Worm (Caenorhabditis elegans) whole organism, L4/young adult: ENCODE results near the gene jmjd-1.2.

Experiments used
- W03F9.2 ChIP-seq: fragments of 150-350 bp; optimal IDR thresholded peaks from 2 replicates; lab custom pipeline; 2014; ENCODE audit warnings: missing biosample characterization, missing genetic modification characterization
- dao-5 ChIP-seq: sonication (generic microtip); optimal IDR thresholded peaks from 2 replicates; lab custom pipeline; 2016; ENCODE audit warnings: missing genotype, missing genetic modification characterization, moderate library complexity, missing compliant biosample characterization
- him-1 ChIP-seq: sonication (generic microtip); optimal IDR thresholded peaks from 2 replicates; lab custom pipeline; 2016; ENCODE audit warnings: missing genotype, missing genetic modification reagents, missing genetic modification characterization, missing compliant biosample characterization

Gene jmjd-1.2

DNA sequence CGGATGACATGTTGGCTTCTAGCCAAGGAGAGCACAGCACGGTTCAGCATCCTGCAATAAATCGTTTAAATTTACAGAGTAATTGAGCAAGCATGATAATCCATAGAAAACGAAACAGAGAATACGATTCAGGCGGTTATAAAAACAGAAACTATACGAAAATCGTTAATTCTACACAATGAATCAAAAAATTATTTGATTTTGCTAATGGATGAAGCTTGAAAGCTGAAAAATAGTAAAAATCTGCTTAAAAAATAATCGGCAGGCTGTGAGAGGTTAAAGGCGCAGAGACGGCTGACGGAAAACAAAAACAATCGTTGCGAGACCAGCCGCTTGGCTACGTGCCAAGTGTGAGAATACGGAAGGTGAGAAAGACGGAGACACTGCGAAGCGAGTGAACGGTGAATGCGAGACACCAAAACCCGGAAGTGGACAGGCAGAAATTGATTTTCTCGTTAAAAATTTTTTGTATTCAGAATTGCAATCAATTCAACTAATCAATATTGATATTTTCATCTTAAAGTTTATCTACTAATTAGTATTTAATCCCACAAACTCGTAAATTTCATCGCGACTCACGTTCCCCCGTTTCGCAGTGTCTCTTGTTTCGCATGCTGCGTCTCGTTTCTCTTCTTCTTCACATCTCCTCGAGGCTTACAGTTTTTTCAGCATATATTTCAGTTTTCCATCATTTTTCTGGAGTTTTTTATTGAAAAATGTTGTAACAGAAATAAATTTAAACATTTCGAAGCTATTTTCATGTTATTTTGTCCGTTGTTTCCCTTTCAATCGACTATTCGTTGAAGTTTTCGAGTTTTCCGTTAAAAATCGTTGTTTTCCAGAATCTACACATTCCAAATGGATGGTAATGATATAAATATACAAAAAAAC is at the start of gene jmjd-1.2, which contains the start of gene F29B9.11:
Gene jmjd-1.2, plus strand, starts transcription at position 841 of the 891 bp plus-strand sequence.
Gene F29B9.11, minus strand, starts transcription at position 51 of the 891 bp plus-strand sequence.
- TF ChIP-seq dao-5 (tag; lab: Kevin White, UChicago) (no peak), W03F9.2 (tag; lab: Kevin White, UChicago) (peak; percentile 93), him-1 (tag; lab: Kevin White, UChicago) (peak; percentile 39)

DNA sequence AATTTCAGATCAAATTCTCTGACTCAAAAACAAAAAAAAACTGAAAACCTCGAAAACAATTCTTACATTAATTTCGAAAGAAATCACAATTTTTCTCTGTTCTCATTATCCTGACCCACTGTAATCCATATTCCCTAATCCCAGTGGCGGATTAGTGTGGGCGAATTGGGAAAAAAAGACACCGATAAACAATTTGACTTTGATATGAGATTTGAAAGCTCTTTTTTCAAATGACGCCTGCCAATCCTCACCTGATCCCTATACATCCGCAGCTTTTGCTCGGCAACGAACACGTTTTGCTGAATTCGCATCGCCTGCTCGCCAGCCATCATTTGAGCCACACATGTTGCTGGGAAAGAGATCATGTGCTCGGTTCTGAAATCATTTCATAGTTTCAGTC is 49.1 kb upstream of the jmjd-1.2 start:
- TF ChIP-seq him-1 (tag; lab: Kevin White, UChicago) (no peak), dao-5 (tag; lab: Kevin White, UChicago) (no peak), W03F9.2 (tag; lab: Kevin White, UChicago) (no peak)

DNA sequence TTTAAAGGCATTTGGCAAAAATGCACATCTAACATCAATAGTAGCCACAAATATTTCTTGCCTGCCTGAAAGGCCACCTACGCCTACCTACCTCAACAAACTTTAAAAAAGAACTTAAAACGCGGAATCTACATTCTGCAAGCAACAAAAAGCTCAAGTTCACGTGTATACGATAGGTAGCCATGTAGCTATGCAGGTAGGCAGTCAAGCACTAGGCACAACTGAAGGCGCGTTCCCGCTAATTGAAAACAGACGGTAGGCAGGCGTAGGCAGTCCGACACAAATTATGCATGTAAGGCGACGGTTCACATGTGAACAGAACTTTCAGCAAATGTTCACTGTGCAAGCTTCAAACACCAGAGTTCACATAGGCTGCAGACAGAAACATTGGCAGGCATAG is 48.2 kb upstream of the jmjd-1.2 start:
- no peak for TF ChIP-seq dao-5 (tag; lab: Kevin White, UChicago)
- no peak for TF ChIP-seq him-1 (tag; lab: Kevin White, UChicago)
- no peak for TF ChIP-seq W03F9.2 (tag; lab: Kevin White, UChicago)

DNA sequence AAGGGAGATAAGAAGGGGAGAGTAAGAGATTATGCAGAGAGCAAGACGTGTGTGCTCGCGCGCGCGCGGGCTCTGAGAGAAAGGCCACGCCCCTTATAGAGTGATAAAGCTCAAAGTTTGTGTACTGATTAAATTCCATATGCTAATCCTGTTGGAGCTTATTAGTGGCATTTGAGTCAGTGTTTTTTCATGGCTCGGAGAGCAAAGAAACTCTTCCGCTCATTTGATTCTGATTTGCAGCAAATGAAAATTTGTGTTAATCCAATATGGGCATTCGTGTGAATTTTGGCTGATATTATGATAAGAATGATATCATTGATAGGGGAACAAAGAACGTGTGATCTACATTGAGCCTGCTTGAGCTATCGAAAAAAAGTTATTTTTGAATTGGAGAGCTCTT is 47.3 kb upstream of the jmjd-1.2 start:
- no peak for TF ChIP-seq him-1 (tag; lab: Kevin White, UChicago)
- no peak for TF ChIP-seq dao-5 (tag; lab: Kevin White, UChicago)
- no peak for TF ChIP-seq W03F9.2 (tag; lab: Kevin White, UChicago)

DNA sequence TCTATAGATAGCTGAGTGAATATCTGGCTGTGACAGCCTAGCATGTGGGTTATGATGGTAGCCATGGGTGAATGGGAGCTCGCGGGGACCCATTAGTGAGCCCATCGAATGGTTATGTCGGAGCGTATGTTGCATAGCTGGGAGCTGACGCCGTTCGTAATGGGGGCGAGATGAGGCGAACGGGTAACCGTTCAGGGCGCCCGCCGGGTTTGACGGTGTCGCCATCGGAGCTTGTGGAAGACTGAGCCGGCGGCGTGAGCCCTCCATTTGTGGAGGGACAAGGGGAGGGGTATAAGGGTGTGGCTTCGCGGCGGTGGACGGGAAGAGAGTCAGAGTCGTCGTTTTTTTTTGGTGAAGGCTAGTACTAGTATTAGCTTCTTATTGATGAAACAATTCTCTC is 36.9 kb upstream of the jmjd-1.2 start:
- no peak for TF ChIP-seq him-1 (tag; lab: Kevin White, UChicago)
- no peak for TF ChIP-seq W03F9.2 (tag; lab: Kevin White, UChicago)
- no peak for TF ChIP-seq dao-5 (tag; lab: Kevin White, UChicago)

DNA sequence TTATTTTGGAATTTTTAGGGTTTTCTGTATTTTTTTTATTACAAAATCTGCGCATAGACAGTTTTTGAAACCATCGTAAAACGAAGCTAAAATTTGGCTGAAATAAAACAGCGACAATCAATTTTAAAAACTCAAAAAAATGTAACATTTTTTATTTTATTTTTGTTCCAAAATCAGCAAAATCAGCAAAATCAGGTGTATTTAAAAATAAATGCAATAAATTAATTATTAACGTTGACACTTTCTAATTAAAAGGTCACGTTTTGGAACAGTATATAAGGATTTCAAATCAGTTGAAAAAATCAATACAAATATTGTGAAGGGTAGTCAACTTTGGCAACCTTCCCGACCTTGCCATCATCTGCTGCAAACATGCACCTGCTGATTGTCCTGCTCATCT is 27.4 kb upstream of the jmjd-1.2 start, which contains the start of gene R105.1:
Gene R105.1, plus strand, starts transcription at position 301 of the 400 bp plus-strand sequence.
- TF ChIP-seq dao-5 (tag; lab: Kevin White, UChicago) (no peak), him-1 (tag; lab: Kevin White, UChicago) (no peak), W03F9.2 (tag; lab: Kevin White, UChicago) (no peak)

DNA sequence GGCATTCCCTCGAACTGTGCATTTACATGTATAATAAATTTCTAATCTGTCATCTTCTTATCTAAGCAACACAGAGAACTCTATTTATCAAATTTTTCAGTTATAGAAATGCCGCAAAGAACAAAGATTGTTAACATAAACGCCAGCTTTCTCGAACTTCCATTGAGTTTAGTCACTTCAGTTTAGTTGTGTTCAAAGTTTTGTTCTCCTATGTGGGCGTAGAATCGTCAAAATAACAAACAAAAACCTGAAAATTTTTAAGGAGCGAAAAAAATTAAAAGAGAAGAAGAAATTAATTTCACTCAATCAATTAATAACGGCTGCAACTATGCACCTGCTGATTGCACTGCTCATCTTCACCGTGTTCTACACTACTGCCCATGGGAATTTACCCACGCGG is 24.8 kb upstream of the jmjd-1.2 start, which contains the start of gene R105.5:
Gene R105.5, plus strand, starts transcription at position 301 of the 400 bp plus-strand sequence.
- no peak for TF ChIP-seq dao-5 (tag; lab: Kevin White, UChicago)
- TF ChIP-seq W03F9.2 (tag; lab: Kevin White, UChicago) = no peak
- TF ChIP-seq him-1 (tag; lab: Kevin White, UChicago) = no peak

DNA sequence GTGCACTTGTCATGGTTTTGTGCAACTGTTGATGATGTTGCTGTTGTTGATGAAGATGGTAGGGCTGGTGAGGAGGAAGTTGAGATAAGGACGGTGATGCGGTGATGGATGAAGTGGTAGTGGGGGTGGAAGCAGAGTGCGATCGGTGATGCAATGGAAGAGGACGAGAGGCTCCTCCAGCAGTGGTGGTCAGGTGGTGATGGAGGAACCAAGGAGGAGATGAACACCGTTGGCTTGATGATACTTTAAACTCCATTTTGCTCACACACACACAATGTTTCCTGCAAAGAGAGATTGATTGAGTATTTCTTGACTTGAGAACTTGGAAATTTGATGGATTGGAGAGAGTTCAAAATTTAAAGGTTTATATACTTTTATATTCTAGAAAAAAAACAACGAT is 23.0 kb upstream of the jmjd-1.2 start, which contains the start of gene F19C7.8:
Gene F19C7.8, minus strand, starts transcription at position 256 of the 400 bp plus-strand sequence.
- no peak for TF ChIP-seq him-1 (tag; lab: Kevin White, UChicago)
- no peak for TF ChIP-seq dao-5 (tag; lab: Kevin White, UChicago)
- TF ChIP-seq W03F9.2 (tag; lab: Kevin White, UChicago) = no peak

DNA sequence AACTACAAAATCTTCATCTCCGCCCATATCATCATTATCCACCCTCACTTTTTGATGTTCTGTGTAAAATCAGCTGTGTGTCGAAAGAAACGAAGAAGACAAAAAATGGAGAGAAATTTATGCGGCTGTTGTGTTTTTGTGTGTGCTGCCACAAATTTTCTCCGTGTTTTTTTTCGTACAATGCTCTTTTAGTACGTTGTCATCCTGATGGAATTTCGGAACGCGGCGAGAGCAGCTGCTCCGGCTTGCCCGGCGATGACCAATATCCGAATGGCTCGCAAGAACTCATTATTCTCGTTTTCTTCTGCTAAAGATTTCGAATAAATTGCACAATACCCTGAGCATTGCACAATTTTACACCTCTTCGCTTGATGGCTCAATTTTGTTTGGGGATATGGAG is 21.4 kb upstream of the jmjd-1.2 start:
- TF ChIP-seq dao-5 (tag; lab: Kevin White, UChicago) (no peak), W03F9.2 (tag; lab: Kevin White, UChicago) (no peak), him-1 (tag; lab: Kevin White, UChicago) (no peak)

DNA sequence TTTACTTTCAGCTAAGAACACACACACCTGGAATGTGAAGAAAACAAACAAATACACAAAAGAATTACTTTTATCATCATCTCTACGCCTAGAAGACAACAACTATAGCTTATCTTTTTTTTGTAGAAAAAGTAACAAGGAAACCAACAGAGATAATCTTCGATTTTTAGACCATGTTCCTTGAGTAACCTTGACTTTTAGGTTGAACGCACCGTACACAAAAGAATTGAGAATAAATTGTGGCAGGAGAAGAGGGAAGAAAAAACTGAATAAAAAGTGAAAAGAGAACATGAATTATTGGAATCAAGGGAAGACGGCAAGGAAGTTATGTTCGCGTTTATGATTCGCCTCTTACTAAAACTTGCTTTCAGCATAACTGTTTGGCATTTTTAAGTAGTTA is 19.9 kb upstream of the jmjd-1.2 start:
- TF ChIP-seq him-1 (tag; lab: Kevin White, UChicago) (no peak), dao-5 (tag; lab: Kevin White, UChicago) (no peak), W03F9.2 (tag; lab: Kevin White, UChicago) (no peak)

DNA sequence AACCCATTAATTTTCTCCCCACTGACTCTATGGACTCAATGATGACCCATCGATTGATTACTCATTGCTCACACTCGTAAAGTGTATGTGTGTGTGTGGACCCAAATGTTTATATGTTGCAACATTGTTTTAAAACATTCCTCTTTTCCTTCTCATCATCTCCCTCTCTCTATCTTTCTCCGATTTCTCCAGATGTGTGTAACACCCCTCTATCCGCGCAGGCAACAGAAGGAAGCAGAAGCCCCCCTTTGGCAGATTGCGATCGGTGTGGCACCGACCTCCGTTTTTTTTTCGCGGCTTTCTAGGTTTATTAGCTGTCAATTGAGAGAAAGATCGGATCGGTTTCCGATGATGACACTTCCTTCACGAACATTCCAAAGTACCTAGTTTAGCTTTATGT is 17.2 kb upstream of the jmjd-1.2 start:
- no peak for TF ChIP-seq dao-5 (tag; lab: Kevin White, UChicago)
- TF ChIP-seq W03F9.2 (tag; lab: Kevin White, UChicago) = no peak
- TF ChIP-seq him-1 (tag; lab: Kevin White, UChicago) = no peak

DNA sequence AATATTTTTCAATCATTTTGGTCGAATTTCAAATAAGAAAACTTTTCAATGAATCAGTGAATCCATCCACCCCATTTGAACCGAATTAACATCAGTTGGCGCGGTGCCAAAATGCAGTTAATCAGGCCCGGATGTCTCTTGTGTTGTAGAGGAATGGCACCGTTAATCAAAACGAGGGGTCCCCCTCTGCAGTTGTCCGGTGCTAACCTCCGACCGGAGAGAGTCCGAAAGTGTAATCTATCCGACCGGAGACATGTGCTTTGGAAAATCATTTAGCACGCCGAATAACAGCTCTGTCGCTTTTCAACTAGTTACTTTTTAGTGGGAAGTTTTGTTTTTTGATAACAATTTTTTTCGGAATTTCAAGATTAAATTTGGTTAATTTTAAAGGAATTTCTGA is 15.5 kb upstream of the jmjd-1.2 start:
- TF ChIP-seq him-1 (tag; lab: Kevin White, UChicago) (no peak), W03F9.2 (tag; lab: Kevin White, UChicago) (no peak), dao-5 (tag; lab: Kevin White, UChicago) (no peak)

DNA sequence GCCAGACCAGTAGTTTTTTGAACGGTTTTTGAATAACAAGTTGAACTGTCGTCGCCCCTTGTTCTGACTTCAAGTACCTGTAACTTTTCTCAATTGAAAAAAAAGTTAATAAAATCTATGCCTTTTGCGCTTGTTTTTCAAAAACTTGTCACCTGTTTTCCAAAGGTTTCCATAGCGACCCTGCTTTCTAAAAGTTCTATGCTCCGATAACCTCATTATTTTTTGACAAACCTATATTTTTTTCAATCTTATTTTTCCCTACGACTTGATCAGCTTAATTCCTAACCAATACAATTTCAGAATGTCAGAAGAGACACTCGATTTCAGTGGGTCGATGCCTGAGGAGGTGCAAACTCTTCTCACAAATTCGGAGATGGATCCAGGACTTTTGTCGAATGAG is 13.4 kb upstream of the jmjd-1.2 start, which contains the start of gene F29B9.8:
Gene F29B9.8, plus strand, starts transcription at position 301 of the 400 bp plus-strand sequence.
- no peak for TF ChIP-seq him-1 (tag; lab: Kevin White, UChicago)
- TF ChIP-seq W03F9.2 (tag; lab: Kevin White, UChicago) = no peak
- TF ChIP-seq dao-5 (tag; lab: Kevin White, UChicago) = no peak
